Fruit fly (Drosophila melanogaster): ENCODE results near the gene Dscam4.
A peak's percentile ranks its signal among the peaks of the same experiment; 100 is the strongest.

Dscam4 gene

DNA sequence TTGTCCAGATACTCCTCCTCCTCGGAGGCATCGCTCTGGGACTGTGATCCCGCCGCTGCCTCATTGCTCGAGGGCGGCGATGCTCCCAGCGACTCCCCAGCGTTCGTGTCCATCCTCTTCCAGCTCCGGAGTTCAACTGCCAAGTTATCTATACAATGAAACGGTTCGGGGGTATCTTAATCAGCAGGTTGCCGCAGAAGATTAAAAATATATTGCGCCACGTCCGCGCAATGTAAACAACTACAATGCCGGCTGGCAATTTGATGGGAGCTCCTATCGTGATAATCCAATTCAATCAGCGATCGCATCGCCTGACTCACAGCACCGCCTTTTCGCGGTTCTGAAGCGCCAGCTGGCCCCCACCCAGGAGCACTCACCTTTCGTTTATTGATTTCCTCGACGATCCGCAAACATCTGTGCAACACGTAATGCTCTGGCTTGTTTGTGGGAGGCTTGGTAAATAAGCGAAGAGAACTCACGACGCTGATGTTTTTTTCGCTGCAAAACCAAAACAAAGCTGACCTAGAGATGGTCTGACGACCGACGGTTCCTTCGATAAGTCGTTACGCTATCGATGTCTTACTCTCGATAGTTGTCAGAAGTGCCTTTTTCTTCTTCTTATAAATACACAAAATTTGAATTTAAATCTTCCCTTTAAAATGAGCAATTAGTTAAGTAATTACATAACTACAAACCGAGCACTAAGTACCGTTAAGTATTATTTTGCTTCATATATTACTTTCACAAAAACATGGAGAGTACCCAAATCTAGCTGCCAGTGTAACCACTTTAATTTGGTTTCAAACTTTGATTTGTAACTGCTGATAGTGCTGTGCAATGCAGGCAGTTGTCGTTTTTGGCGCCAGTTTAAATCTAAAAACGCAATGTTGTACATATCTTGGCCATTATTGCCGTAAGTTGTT is 51.1 kb downstream of the Dscam4 start, which contains the start of gene cert (continued):
- TF ChIP-seq Xbp1 (GFP tag; optimal IDR thresholded peaks at IDR 0.05), result peak; percentile 18
- TF ChIP-seq crp (GFP tag; optimal IDR thresholded peaks at IDR 0.05), result peak in 1 of 2 experiments; percentile 75
- peak; percentile 33 for TF ChIP-seq CG34376 (GFP tag; optimal IDR thresholded peaks at IDR 0.05)
- TF ChIP-seq CG13775 (GFP tag; optimal IDR thresholded peaks at IDR 0.05), result peak; percentile 33
- TF ChIP-seq Bdp1 (GFP tag; optimal IDR thresholded peaks at IDR 0.05), result peak; percentile 52
- TF ChIP-seq CG6813 (GFP tag; optimal IDR thresholded peaks at IDR 0.05), result peak; percentile 38
- peak; percentile 81 for TF ChIP-seq Med (GFP tag)
- peak; percentile 31 for TF ChIP-seq sqz (GFP tag; optimal IDR thresholded peaks at IDR 0.05)
- TF ChIP-seq inv (GFP tag; IDR thresholded peaks at IDR 0.05; ENCODE audit: partially characterized antibody), result peak; percentile 87
- TF ChIP-seq lola (GFP tag; optimal IDR thresholded peaks at IDR 0.05), result peak in 1 of 3 experiments; percentile 15
- TF ChIP-seq CG7786 (GFP tag; optimal IDR thresholded peaks at IDR 0.05), result peak; percentile 36
- TF ChIP-seq CG12391 (tag; optimal IDR thresholded peaks at IDR 0.05), result peak; percentile 36
- no peak for TF ChIP-seq Neu2 (GFP tag; optimal IDR thresholded peaks at IDR 0.05; ENCODE audit: borderline replicate concordance)
- TF ChIP-seq mirr (GFP tag; optimal IDR thresholded peaks at IDR 0.05), result peak; percentile 31
- TF ChIP-seq CHES-1-like (GFP tag; optimal IDR thresholded peaks at IDR 0.05), result peak; percentile 42
- peak; percentile 24 for TF ChIP-seq CG12769 (tag; optimal IDR thresholded peaks at IDR 0.05)
- TF ChIP-seq CG13287 (GFP tag; IDR thresholded peaks at IDR 0.05; ENCODE audit: partially characterized antibody), result peak; percentile 94
- no peak for TF ChIP-seq sob (GFP tag; IDR thresholded peaks at IDR 0.05)
- TF ChIP-seq unc-4 (GFP tag; IDR thresholded peaks at IDR 0.05; ENCODE audit: partially characterized antibody), result peak; percentile 88
- no peak for TF ChIP-seq HLHmδ (GFP tag; optimal IDR thresholded peaks at IDR 0.05)
- no peak for TF ChIP-seq CG12219 (GFP tag; optimal IDR thresholded peaks at IDR 0.05)
- peak; percentile 22 for TF ChIP-seq Dip3 (GFP tag; optimal IDR thresholded peaks at IDR 0.05)
- peak; percentile 54; the same call in 1 of the 2 replicates for TF ChIP-seq slbo (GFP tag; IDR thresholded peaks at IDR 0.05)
- TF ChIP-seq CG18599 (GFP tag; optimal IDR thresholded peaks at IDR 0.05), result no peak
- TF ChIP-seq phol (tag; optimal IDR thresholded peaks at IDR 0.05), result peak; percentile 57
- TF ChIP-seq Rfx (GFP tag; IDR thresholded peaks at IDR 0.05), result 0 out of 2 replicates have a peak, but pooled peaks have one; percentile 30
- peak in 1 of 2 experiments; percentile 20 for TF ChIP-seq Eip74EF (GFP tag; optimal IDR thresholded peaks at IDR 0.05)
- peak; percentile 37 for TF ChIP-seq Lhr (GFP tag; optimal IDR thresholded peaks at IDR 0.05)
- TF ChIP-seq dpn (GFP tag; optimal IDR thresholded peaks at IDR 0.05), result peak; percentile 33 to 44
- TF ChIP-seq nmo (GFP tag; optimal IDR thresholded peaks at IDR 0.05), result peak; percentile 70
- no peak for TF ChIP-seq dmrt99B (tag; optimal IDR thresholded peaks at IDR 0.05)
- no peak for TF ChIP-seq CG11696 (GFP tag; IDR thresholded peaks at IDR 0.05)
- TF ChIP-seq pum (GFP tag; optimal IDR thresholded peaks at IDR 0.05), result peak; percentile 6
- peak; percentile 2 for TF ChIP-seq Sox100B (GFP tag; optimal IDR thresholded peaks at IDR 0.05)
- TF ChIP-seq stwl (tag; optimal IDR thresholded peaks at IDR 0.05), result peak; percentile 89
- no peak for TF ChIP-seq dysf (GFP tag; IDR thresholded peaks at IDR 0.05)
- TF ChIP-seq CG34224 (GFP tag; IDR thresholded peaks at IDR 0.05; ENCODE audit: partially characterized antibody), result peak; percentile 73
- peak; percentile 33 for TF ChIP-seq CoRest (tag; optimal IDR thresholded peaks at IDR 0.05)
- TF ChIP-seq Ets97D (GFP tag; optimal IDR thresholded peaks at IDR 0.05), result peak; percentile 65
- peak; percentile 63; the same call in 2 of the 3 replicates for TF ChIP-seq CG17361 (GFP tag; IDR thresholded peaks at IDR 0.05)
- TF ChIP-seq Xrp1 (GFP tag; IDR thresholded peaks at IDR 0.05), result 0 out of 2 replicates have a peak, but pooled peaks have one; percentile 14
- TF ChIP-seq BEAF-32 (GFP tag; optimal IDR thresholded peaks at IDR 0.05), result peak; percentile 93
- TF ChIP-seq CG8478 (optimal IDR thresholded peaks at IDR 0.05), result no peak
- peak; percentile 89 for TF ChIP-seq CG16813 (GFP tag; IDR thresholded peaks at IDR 0.05; ENCODE audit: partially characterized antibody)
- peak; percentile 17 for TF ChIP-seq Adf1 (GFP tag; IDR thresholded peaks at IDR 0.05)
- peak; percentile 17 for TF ChIP-seq CG2712 (tag; optimal IDR thresholded peaks at IDR 0.05)
